Worm (Caenorhabditis elegans): ENCODE results near the gene rab-37.

Gene rab-37

ce11 chrX:4209131-4209530, 26.5 kb downstream of the rab-37 start (continued):
- TF ChIP-seq hlh-30 (tag; optimal IDR thresholded peaks at IDR 0.05; ENCODE audit: insufficient read depth) (peak; percentile 96), lim-7 (GFP tag; IDR thresholded peaks at IDR 0.05) (peak; percentile 79), ztf-11 (tag; optimal IDR thresholded peaks at IDR 0.05) (peak; percentile 67), unc-130 (GFP tag; optimal IDR thresholded peaks at IDR 0.05) (no peak), ctbp-1 (GFP tag; IDR thresholded peaks at IDR 0.05) (peak; percentile 99), D1046.2 (GFP tag; IDR thresholded peaks at IDR 0.05) (peak; percentile 95), nhr-25 (tag; optimal IDR thresholded peaks at IDR 0.05; ENCODE audit: borderline replicate concordance, insufficient read depth) (peak; percentile 97), lin-38 (GFP tag; IDR thresholded peaks at IDR 0.05) (peak; percentile 90), ceh-62 (tag; optimal IDR thresholded peaks at IDR 0.05) (no peak), nhr-28 (tag; optimal IDR thresholded peaks at IDR 0.05) (peak; percentile 95), mxl-2 (GFP tag; conservative IDR thresholded peaks at IDR 0.05) (peak; percentile 91), Y48G9A.11 (GFP tag; IDR thresholded peaks at IDR 0.05) (0 out of 2 replicates have a peak, but pooled peaks have one; percentile 15), nhr-111 (GFP tag; optimal IDR thresholded peaks at IDR 0.05) (peak; percentile 81), skn-1 (tag; optimal IDR thresholded peaks at IDR 0.05) (peak; percentile 86), aha-1 (tag) (peak; percentile 100), lsy-2 (tag; optimal IDR thresholded peaks at IDR 0.05) (peak; percentile 97), snpc-4 (tag; optimal IDR thresholded peaks at IDR 0.05) (peak; percentile 39), daf-16 (GFP tag; optimal IDR thresholded peaks at IDR 0.05) (peak; percentile 96 to 99), daf-16 (tag; optimal IDR thresholded peaks at IDR 0.05) (peak; percentile 95), ces-1 (GFP tag; optimal IDR thresholded peaks at IDR 0.05) (peak; percentile 94), daf-19 (GFP tag; conservative IDR thresholded peaks at IDR 0.05) (no peak), ceh-44 (GFP tag; IDR thresholded peaks at IDR 0.05) (peak; percentile 89), zip-2 (tag; optimal IDR thresholded peaks at IDR 0.05) (peak; percentile 95), pha-4 (GFP tag; IDR thresholded peaks at IDR 0.05) (peak; percentile 98), pha-4 (tag; optimal IDR thresholded peaks at IDR 0.05) (peak; percentile 80), duxl-1 (tag; optimal IDR thresholded peaks at IDR 0.05; ENCODE audit: poor library complexity) (peak; percentile 99), cey-2 (tag; optimal IDR thresholded peaks at IDR 0.05; ENCODE audit: borderline replicate concordance, insufficient read depth) (peak; percentile 86), daf-8 (GFP tag; IDR thresholded peaks at IDR 0.05) (peak; percentile 88; the same call in 1 of the 2 replicates), madf-9 (GFP tag; conservative IDR thresholded peaks at IDR 0.05) (peak; percentile 99), zfp-2 (tag; optimal IDR thresholded peaks at IDR 0.05) (peak; percentile 89), ceh-32 (tag; optimal IDR thresholded peaks at IDR 0.05; ENCODE audit: poor library complexity) (peak; percentile 93), F26F4.8 (GFP tag; conservative IDR thresholded peaks at IDR 0.05) (no peak), nhr-77 (tag; optimal IDR thresholded peaks at IDR 0.05) (peak; percentile 99), ztf-7 (tag; optimal IDR thresholded peaks at IDR 0.05) (peak; percentile 91), ama-1 (optimal IDR thresholded peaks at IDR 0.05) (no peak), rbr-2 (tag; optimal IDR thresholded peaks at IDR 0.05) (peak; percentile 99), egl-43 (GFP tag; IDR thresholded peaks at IDR 0.05) (peak; percentile 100), nhr-76 (tag; optimal IDR thresholded peaks at IDR 0.05) (peak; percentile 70), lir-3 (tag; optimal IDR thresholded peaks at IDR 0.05) (peak; percentile 93), hlh-11 (tag; optimal IDR thresholded peaks at IDR 0.05) (peak; percentile 98), gei-8 (GFP tag; optimal IDR thresholded peaks at IDR 0.05) (peak; percentile 50), arid-1 (GFP tag; conservative IDR thresholded peaks at IDR 0.05) (peak; percentile 98), jun-1 (tag; optimal IDR thresholded peaks at IDR 0.05) (peak; percentile 99), pqm-1 (tag; optimal IDR thresholded peaks at IDR 0.05) (peak; percentile 40), unc-62 (GFP tag; optimal IDR thresholded peaks at IDR 0.05 in 1 of 2) (peak; percentile 80 to 100), unc-62 (tag; optimal IDR thresholded peaks at IDR 0.05) (peak; percentile 41), mxl-3 (GFP tag; optimal IDR thresholded peaks at IDR 0.05) (peak; percentile 95), ceh-28 (tag; optimal IDR thresholded peaks at IDR 0.05) (peak; percentile 97), lin-13 (GFP tag; optimal IDR thresholded peaks at IDR 0.05) (peak; percentile 96), tag-97 (GFP tag; IDR thresholded peaks at IDR 0.05) (peak; percentile 84; the same call in 1 of the 2 replicates), T20F7.1 (GFP tag; optimal IDR thresholded peaks at IDR 0.05) (peak; percentile 90), ZK337.2 (GFP tag; IDR thresholded peaks at IDR 0.05) (peak; percentile 95)
